Worm (Caenorhabditis elegans) whole organism, young adult: ENCODE data around the gene pqn-83.

Source experiments
- B0261.1 ChIP-seq: sonication (generic microtip); optimal IDR thresholded peaks from 2 replicates; lab custom pipeline; 2016; ENCODE audit warnings: mild to moderate bottlenecking, missing genetic modification characterization, moderate library complexity, missing compliant biosample characterization
- F23B12.7 ChIP-seq: sonication (generic microtip); optimal IDR thresholded peaks from 2 replicates; lab custom pipeline; 2017; ENCODE audit warnings: missing genetic modification characterization, mild to moderate bottlenecking, missing compliant biosample characterization, antibody characterized with exemption, moderate library complexity; ENCODE audit not compliant: insufficient read depth
- F49E8.2 ChIP-seq: sonication (generic microtip); optimal IDR thresholded peaks from 3 replicates; lab custom pipeline; 2017; ENCODE audit warnings: missing genetic modification characterization, mild to moderate bottlenecking, missing compliant biosample characterization, antibody characterized with exemption, moderate library complexity; ENCODE audit not compliant: insufficient read depth
- F55B11.4 ChIP-seq: sonication (generic microtip); optimal IDR thresholded peaks from 2 replicates; lab custom pipeline; 2016; ENCODE audit warnings: missing compliant biosample characterization, missing genetic modification characterization, borderline replicate concordance; ENCODE audit not compliant: insufficient read depth
- Y53F4B.3 ChIP-seq: fragments of 200-800 bp; sonication (Bioruptor generic); IDR thresholded peaks from 2 replicates; pipeline ENCODE4 v1.3.6; 2022; ENCODE audit warnings: missing genetic modification reagents, missing genetic modification characterization, missing compliant biosample characterization
- Y53G8AR.9 ChIP-seq: fragments of 200-800 bp; sonication (Bioruptor generic); conservative IDR thresholded peaks from 2 replicates; pipeline ENCODE4 v1.3.6; 2022; ENCODE audit warnings: missing genetic modification reagents, missing genetic modification characterization, missing compliant biosample characterization
- Y56A3A.18 ChIP-seq: fragments of 200-800 bp; sonication (Bioruptor generic); IDR thresholded peaks from 2 replicates; pipeline ENCODE4 v1.3.6; 2022; ENCODE audit warnings: missing genetic modification reagents, missing genetic modification characterization, missing compliant biosample characterization
- akir-1 ChIP-seq: fragments of 200-800 bp; sonication (Bioruptor generic); optimal IDR thresholded peaks from 2 replicates; lab custom pipeline; 2018; ENCODE audit warnings: mild to moderate bottlenecking, missing genetic modification characterization, moderate library complexity, missing compliant biosample characterization
- bed-2 ChIP-seq: fragments of 200-800 bp; sonication (Bioruptor generic); IDR thresholded peaks from 2 replicates; pipeline ENCODE4 v1.3.6; 2022; ENCODE audit warnings: missing genetic modification reagents, missing genetic modification characterization, missing compliant biosample characterization
- ccch-3 ChIP-seq: fragments of 200-800 bp; sonication (Bioruptor generic); optimal IDR thresholded peaks from 2 replicates; lab custom pipeline; 2018; ENCODE audit warnings: mild to moderate bottlenecking, missing genetic modification characterization, missing compliant biosample characterization
- cebp-1 ChIP-seq, 2 experiments: fragments of 200-800 bp in 1 of 2; sonication (Bioruptor generic) in 1 of 2; sonication (generic microtip) in 1 of 2; IDR thresholded peaks in 1 of 2; optimal IDR thresholded peaks in 1 of 2; 2 replicates each; pipeline versions ENCODE4 v1.3.6 to Lab custom; 2017 to 2022; ENCODE audit warnings: missing compliant biosample characterization in 2 of 2, missing genetic modification characterization in 2 of 2, mild to moderate bottlenecking in 1 of 2, missing genetic modification reagents in 1 of 2, moderate library complexity in 1 of 2
- ceh-58 ChIP-seq: fragments of 200-800 bp; sonication (Bioruptor generic); IDR thresholded peaks from 2 replicates; pipeline ENCODE4 v1.3.6; 2022; ENCODE audit warnings: missing genetic modification characterization, missing compliant biosample characterization
- ceh-91 ChIP-seq: fragments of 200-800 bp; sonication (Bioruptor generic); IDR thresholded peaks from 2 replicates; pipeline ENCODE4 v1.3.6; 2022; ENCODE audit warnings: missing genetic modification reagents, missing genetic modification characterization, missing compliant biosample characterization
- dpl-1 ChIP-seq: fragments of 150-350 bp; optimal IDR thresholded peaks from 2 replicates; lab custom pipeline; 2014; ENCODE audit warnings: missing biosample characterization, missing genetic modification reagents, missing genetic modification characterization
- egl-44 ChIP-seq: fragments of 200-800 bp; sonication (Bioruptor generic); IDR thresholded peaks from 2 replicates; pipeline ENCODE4 v1.3.6; 2022; ENCODE audit warnings: missing genetic modification reagents, missing genetic modification characterization, missing compliant biosample characterization
- egrh-3 ChIP-seq: fragments of 200-800 bp; sonication (Bioruptor generic); IDR thresholded peaks from 2 replicates; pipeline ENCODE4 v1.3.6; 2022; ENCODE audit warnings: missing genetic modification reagents, missing genetic modification characterization, missing compliant biosample characterization
- ets-4 ChIP-seq: fragments of 200-800 bp; sonication (Bioruptor generic); optimal IDR thresholded peaks from 2 replicates; lab custom pipeline; 2018; ENCODE audit warnings: mild to moderate bottlenecking, missing genetic modification characterization, missing compliant biosample characterization
- hmg-1.2 ChIP-seq: fragments of 200-800 bp; sonication (Bioruptor generic); IDR thresholded peaks from 2 replicates; pipeline ENCODE4 v1.3.6; 2022; ENCODE audit warnings: missing genetic modification reagents, missing genetic modification characterization, missing compliant biosample characterization
- hsf-1 ChIP-seq: fragments of 200-800 bp; sonication (Bioruptor generic); IDR thresholded peaks from 2 replicates; pipeline ENCODE4 v1.3.6; 2022; ENCODE audit warnings: missing genetic modification reagents, missing genetic modification characterization, missing compliant biosample characterization
- lin-35 ChIP-seq, 3 experiments: fragments of 150-350 bp in 2 of 3; sonication (generic microtip) in 1 of 3; optimal IDR thresholded peaks; 2 replicates each; lab custom pipeline; 2014 to 2018; ENCODE audit warnings: missing biosample characterization in 3 of 3, missing genetic modification characterization in 3 of 3, missing genetic modification reagents in 3 of 3
- lsy-27 ChIP-seq: sonication (generic microtip); optimal IDR thresholded peaks from 2 replicates; lab custom pipeline; 2017; ENCODE audit warnings: missing genetic modification characterization, mild to moderate bottlenecking, missing compliant biosample characterization, antibody characterized with exemption, missing genotype, borderline replicate concordance; ENCODE audit not compliant: insufficient read depth
- madf-3 ChIP-seq: fragments of 200-800 bp; sonication (Bioruptor generic); IDR thresholded peaks from 2 replicates; pipeline ENCODE4 v1.3.6; 2022; ENCODE audit warnings: missing genetic modification reagents, missing genetic modification characterization, missing compliant biosample characterization
- madf-8 ChIP-seq: fragments of 200-800 bp; sonication (Bioruptor generic); conservative IDR thresholded peaks from 2 replicates; pipeline ENCODE4 v1.3.6; 2022; ENCODE audit warnings: missing genetic modification reagents, missing genetic modification characterization, missing compliant biosample characterization
- nhr-179 ChIP-seq: sonication (generic microtip); optimal IDR thresholded peaks from 2 replicates; lab custom pipeline; 2016; ENCODE audit warnings: mild to moderate bottlenecking, missing genetic modification characterization, missing compliant biosample characterization
- nhr-27 ChIP-seq: fragments of 200-800 bp; sonication (Bioruptor generic); optimal IDR thresholded peaks from 2 replicates; lab custom pipeline; 2018; ENCODE audit warnings: mild to moderate bottlenecking, missing genetic modification characterization, moderate library complexity, missing compliant biosample characterization
- pha-4 ChIP-seq: fragments of 150-350 bp; sonication (generic microtip); optimal IDR thresholded peaks from 2 replicates; lab custom pipeline; 2014; ENCODE audit warnings: missing biosample characterization, missing genetic modification reagents, missing genetic modification characterization
- rec-8 ChIP-seq, 2 experiments: sonication (generic microtip); optimal IDR thresholded peaks; 2 replicates each; lab custom pipeline; 2016; ENCODE audit warnings: mild to moderate bottlenecking in 2 of 2, missing genetic modification characterization in 2 of 2, missing genetic modification reagents in 2 of 2, missing genotype in 2 of 2, missing biosample characterization in 1 of 2, missing compliant biosample characterization in 1 of 2, moderate library complexity in 1 of 2
- repo-1 ChIP-seq: sonication (generic microtip); optimal IDR thresholded peaks from 2 replicates; lab custom pipeline; 2017; ENCODE audit warnings: mild to moderate bottlenecking, missing genetic modification characterization, missing compliant biosample characterization
- somi-1 ChIP-seq: fragments of 200-800 bp; sonication (Bioruptor generic); optimal IDR thresholded peaks from 2 replicates; lab custom pipeline; 2018; ENCODE audit warnings: mild to moderate bottlenecking, missing genetic modification characterization, missing compliant biosample characterization
- sptf-2 ChIP-seq: fragments of 200-800 bp; sonication (Bioruptor generic); optimal IDR thresholded peaks from 2 replicates; lab custom pipeline; 2018; ENCODE audit warnings: mild to moderate bottlenecking, missing genetic modification characterization, missing compliant biosample characterization
- zfh-2 ChIP-seq: fragments of 200-800 bp; sonication (Bioruptor generic); conservative IDR thresholded peaks from 2 replicates; pipeline ENCODE4 v1.3.6; 2022; ENCODE audit warnings: missing genetic modification reagents, missing genetic modification characterization, missing compliant biosample characterization
- ztf-18 ChIP-seq: sonication (generic microtip); optimal IDR thresholded peaks from 2 replicates; lab custom pipeline; 2016; ENCODE audit warnings: missing genotype, mild to moderate bottlenecking, missing genetic modification characterization, missing compliant biosample characterization

Gene pqn-83

DNA sequence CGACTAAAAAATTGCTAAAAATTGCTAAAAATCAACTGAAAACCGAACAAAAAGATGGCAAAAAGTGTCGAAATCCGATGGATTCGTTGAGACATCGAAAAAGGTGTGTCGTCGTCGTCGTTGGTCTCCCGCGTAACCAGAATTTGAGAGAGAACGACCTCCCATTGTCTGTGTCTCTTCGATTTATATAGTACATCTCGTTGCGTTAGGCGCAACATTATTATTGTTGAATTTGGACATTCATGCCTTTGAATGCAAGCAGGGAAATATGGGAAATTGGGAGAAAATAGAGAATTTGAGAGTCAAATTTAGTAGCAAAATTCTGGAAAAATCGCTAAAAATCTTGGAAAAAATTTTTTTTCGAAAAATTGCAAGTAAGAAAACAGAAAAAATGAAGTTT, 4.7 kb upstream of the pqn-83 start:
- TF ChIP-seq hmg-1.2 = peak; percentile 55; the same call in 1 of the 2 replicates
- no peak for TF ChIP-seq B0261.1 (tag; lab: Kevin White, UChicago)

DNA sequence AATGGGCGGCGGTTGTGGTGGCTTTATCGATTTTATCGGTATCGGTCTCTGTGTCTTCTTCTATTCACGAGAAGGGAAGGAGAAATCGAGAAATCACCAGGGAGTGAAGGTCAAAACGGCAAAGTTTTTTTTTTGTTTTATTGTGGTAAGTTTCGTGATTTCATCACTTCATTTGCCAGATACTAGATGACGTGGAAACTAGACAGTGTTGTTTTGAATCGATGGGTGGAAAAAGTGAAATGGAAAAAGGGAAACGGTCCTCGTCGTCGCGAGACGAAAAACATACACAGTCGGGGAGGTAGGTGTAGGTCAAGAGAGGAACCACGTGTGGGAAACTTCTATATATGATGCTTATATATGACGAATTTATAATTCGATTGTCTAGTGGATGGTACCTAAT, 1.8 kb upstream of the pqn-83 start:
- TF ChIP-seq cebp-1 (GFP tag; IDR thresholded peaks at IDR 0.05; lab: Robert Waterston, UW) = no peak
- peak; percentile 62 for TF ChIP-seq cebp-1 (tag; optimal IDR thresholded peaks at IDR 0.05; lab: Kevin White, UChicago)
- TF ChIP-seq ztf-18 (tag; lab: Kevin White, UChicago) = no peak
- no peak for TF ChIP-seq F49E8.2 (tag; lab: Kevin White, UChicago)
- TF ChIP-seq F23B12.7 (tag; lab: Kevin White, UChicago) = no peak
- TF ChIP-seq F55B11.4 = no peak

DNA sequence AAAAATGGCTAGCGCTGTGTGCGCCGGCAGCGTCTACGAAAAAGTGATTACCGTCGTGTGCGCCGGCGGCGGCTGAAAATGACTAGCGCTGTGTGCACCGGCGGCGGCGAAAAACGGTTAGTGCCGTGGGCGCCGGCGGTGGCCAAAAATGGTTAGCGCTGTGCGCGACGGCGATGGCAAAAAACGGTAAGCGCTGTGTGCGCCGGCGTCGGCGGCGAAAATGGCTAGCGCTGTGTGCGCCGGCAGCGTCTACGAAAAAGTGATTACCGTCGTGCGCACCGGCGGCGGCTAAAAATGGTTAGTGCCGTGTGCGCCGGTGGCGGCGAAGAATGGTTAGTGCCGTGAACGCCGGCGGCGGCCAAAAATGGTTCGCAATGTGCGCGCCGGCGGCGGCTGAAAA, 6.9 kb downstream of the pqn-83 start:
- TF ChIP-seq ceh-91 (no peak), madf-3 (GFP tag; lab: Robert Waterston, UW) (0 out of 2 replicates have a peak, but pooled peaks have one; percentile 61), egrh-3 (GFP tag; lab: Robert Waterston, UW) (peak; percentile 59; the same call in 1 of the 2 replicates), B0261.1 (tag; lab: Kevin White, UChicago) (no peak), egl-44 (GFP tag; lab: Robert Waterston, UW) (0 out of 2 replicates have a peak, but pooled peaks have one; percentile 9), zfh-2 (GFP tag; lab: Robert Waterston, UW) (0 out of 2 replicates have a peak, but pooled peaks have one; percentile 43), lin-35 (GFP tag; optimal IDR thresholded peaks at IDR 0.05; lab: Kevin White, UChicago) (no peak)

DNA sequence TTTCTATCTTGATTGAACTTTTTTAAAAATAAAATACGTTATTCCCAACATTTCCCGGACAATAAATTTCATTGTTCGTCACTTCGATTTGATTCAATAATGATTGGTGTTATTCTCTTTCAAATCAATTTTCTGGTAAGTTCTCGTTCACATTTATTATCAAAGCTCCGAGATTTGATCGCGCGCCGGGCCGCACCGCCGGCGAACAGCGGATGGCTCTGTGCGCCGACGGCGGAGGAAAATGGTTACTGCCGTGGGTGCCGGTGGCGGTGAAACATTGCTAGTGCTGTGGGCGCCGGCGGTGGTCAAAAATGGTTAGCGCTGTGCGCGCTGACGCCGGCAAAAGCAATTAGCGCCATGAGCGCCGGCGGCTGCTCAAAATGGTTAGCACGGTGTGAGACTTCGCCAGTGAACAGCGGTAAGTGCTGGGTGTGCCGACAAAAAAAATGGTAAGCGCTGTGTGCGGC, 8.2 kb downstream of the pqn-83 start, which contains the start of gene Y39E4B.13:
Gene Y39E4B.13 (plus strand): TSS at position 51 of the 467 bp plus-strand sequence.
- TF ChIP-seq egrh-3 (GFP tag; lab: Robert Waterston, UW) (peak; percentile 74; the same call in 1 of the 2 replicates), Y53G8AR.9 (no peak), madf-8 (0 out of 2 replicates have a peak, but pooled peaks have one; percentile 11)
- TF ChIP-seq, all 124 proteins: peak for 2

DNA sequence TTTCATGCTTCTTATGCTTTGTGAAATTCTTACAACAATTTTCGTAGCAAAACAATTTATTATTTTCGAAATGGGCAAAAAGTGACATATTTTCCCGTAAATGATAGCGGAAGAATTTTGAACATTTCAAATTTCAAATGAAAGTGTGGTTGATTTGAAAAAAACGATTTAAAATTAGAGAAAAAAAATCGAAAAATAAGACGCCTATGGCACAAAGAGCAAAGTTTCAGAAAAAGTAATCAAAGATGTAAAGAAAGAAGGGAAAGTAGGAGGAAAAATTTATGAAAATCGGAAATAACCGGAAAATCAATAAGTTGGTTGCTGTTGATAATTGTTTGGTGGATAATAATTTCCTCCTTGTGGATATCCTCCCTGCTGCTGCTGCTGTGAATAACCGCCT, 11.8 kb downstream of the pqn-83 start:
- TF ChIP-seq somi-1 (no peak), Y56A3A.18 (GFP tag; lab: Robert Waterston, UW) (no peak), ets-4 (no peak), rec-8 (tag; optimal IDR thresholded peaks at IDR 0.05; lab: Kevin White, UChicago) (no peak), dpl-1 (GFP tag; lab: Kevin White, UChicago) (no peak), bed-2 (GFP tag; lab: Robert Waterston, UW) (no peak), lsy-27 (tag; lab: Kevin White, UChicago) (no peak), nhr-179 (tag; lab: Kevin White, UChicago) (no peak), nhr-27 (tag; lab: Kevin White, UChicago) (no peak), akir-1 (GFP tag; lab: Kevin White, UChicago) (no peak), sptf-2 (no peak), Y53F4B.3 (GFP tag; lab: Robert Waterston, UW) (no peak), ccch-3 (no peak), pha-4 (tag; lab: Kevin White, UChicago) (no peak), repo-1 (tag; lab: Kevin White, UChicago) (no peak), hsf-1 (GFP tag; lab: Robert Waterston, UW) (no peak), F23B12.7 (tag; lab: Kevin White, UChicago) (no peak), ceh-58 (GFP tag; lab: Robert Waterston, UW) (no peak)
